Fruit fly (Drosophila melanogaster) whole organism: ENCODE results near the gene Ctns.

Experiments used
- CG8478 ChIP-seq: fragments of >200 bp; optimal IDR thresholded peaks from 2 replicates; lab custom pipeline; 2018; ENCODE audit warnings: inconsistent platforms
- EcR ChIP-seq, 2 experiments: fragments of >200 bp; optimal IDR thresholded peaks; 2 replicates each; lab custom pipeline; 2017; ENCODE audit warnings: missing biosample characterization in 2 of 2, missing genetic modification characterization in 2 of 2, missing genetic modification reagents in 2 of 2
- pan ChIP-seq: fragments of >200 bp; optimal IDR thresholded peaks from 2 replicates; lab custom pipeline; 2017
- psq ChIP-seq: fragments of >200 bp; optimal IDR thresholded peaks from 2 replicates; lab custom pipeline; 2017
- usp ChIP-seq: fragments of >200 bp; optimal IDR thresholded peaks from 2 replicates; lab custom pipeline; 2017; ENCODE audit warnings: missing biosample characterization, missing genetic modification characterization, mixed read lengths

DNA sequence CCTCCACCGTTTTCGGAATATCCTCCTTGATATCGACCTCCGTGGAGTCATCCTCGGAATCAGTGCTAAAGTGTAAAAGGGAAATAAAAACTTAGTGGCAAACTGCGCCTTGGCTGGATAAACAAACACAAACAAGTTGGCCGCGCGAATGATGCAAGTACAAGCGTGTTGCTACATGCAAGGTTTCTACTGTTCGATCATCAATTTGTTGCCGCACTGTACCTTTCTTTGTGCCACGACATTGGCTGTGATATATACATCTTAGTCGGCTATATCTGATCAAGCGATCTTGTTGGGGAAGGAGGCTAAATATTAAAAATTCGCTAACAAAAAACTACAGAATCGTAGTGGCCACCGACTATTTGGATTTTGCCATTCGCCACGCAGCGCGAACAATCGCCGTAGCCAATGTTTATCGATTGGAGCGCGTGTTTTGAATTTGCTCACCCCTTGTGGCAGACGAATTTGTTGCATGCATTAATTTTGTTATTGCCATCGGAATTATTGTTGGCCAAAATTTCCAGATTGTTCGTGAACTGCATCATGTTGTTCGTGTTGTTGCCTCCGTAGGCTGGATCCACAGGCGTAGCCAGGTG lies 5.5 kb downstream of the Ctns start:
- TF ChIP-seq psq (lab: Kevin White, UChicago): no peak
- TF ChIP-seq pan (lab: Kevin White, UChicago): no peak
- TF ChIP-seq usp (GFP tag; lab: Kevin White, UChicago): no peak
- no peak for TF ChIP-seq CG8478 (lab: Kevin White, UChicago)
- no peak for TF ChIP-seq EcR (GFP tag; optimal IDR thresholded peaks at IDR 0.05; lab: Kevin White, UChicago)
